Fruit fly (Drosophila melanogaster): ENCODE results near the gene CG40486.

- TF ChIP-seq Blimp-1 (GFP tag; optimal IDR thresholded peaks at IDR 0.05): no peak
- no peak for TF ChIP-seq fd59A (GFP tag; optimal IDR thresholded peaks at IDR 0.05)
- TF ChIP-seq topi (GFP tag; optimal IDR thresholded peaks at IDR 0.05): no peak
- no peak for TF ChIP-seq CG6276 (GFP tag; optimal IDR thresholded peaks at IDR 0.05)
These were observed 14.9 kb downstream of the CG40486 start, which contains the start of gene Cnep1r1 for dm6 chrX:22945021-22945420.
